Worm (Caenorhabditis elegans) whole organism, mixed stage, embryonic: ENCODE measurements around the gene ascc-1.

Source experiments
- bed-3 ChIP-seq: fragments of 200-800 bp; sonication (Bioruptor generic); optimal IDR thresholded peaks from 3 replicates; lab custom pipeline; 2018; ENCODE audit warnings: mild to moderate bottlenecking, missing genetic modification characterization, moderate library complexity, missing compliant biosample characterization
- ceh-83 ChIP-seq: fragments of 200-800 bp; sonication (Bioruptor generic); optimal IDR thresholded peaks from 2 replicates; lab custom pipeline; 2018; ENCODE audit warnings: mild to moderate bottlenecking, missing genetic modification characterization, missing compliant biosample characterization
- ces-1 ChIP-seq: fragments of 150-350 bp; optimal IDR thresholded peaks from 2 replicates; lab custom pipeline; 2014; ENCODE audit warnings: missing biosample characterization, missing genetic modification reagents, missing genetic modification characterization
- elt-1 ChIP-seq: sonication (generic microtip); optimal IDR thresholded peaks from 2 replicates; lab custom pipeline; 2017; ENCODE audit warnings: missing genetic modification characterization, mild to moderate bottlenecking, missing compliant biosample characterization, antibody characterized with exemption, moderate library complexity, borderline replicate concordance; ENCODE audit not compliant: insufficient read depth
- lin-13 ChIP-seq: fragments of 150-350 bp; optimal IDR thresholded peaks from 2 replicates; lab custom pipeline; 2014; ENCODE audit warnings: missing biosample characterization, missing genetic modification characterization
- lin-32 ChIP-seq: fragments of 200-800 bp; sonication (Bioruptor generic); optimal IDR thresholded peaks from 2 replicates; lab custom pipeline; 2018; ENCODE audit warnings: mild to moderate bottlenecking, missing genetic modification characterization, missing compliant biosample characterization
- lsy-2 ChIP-seq: fragments of 150-350 bp; optimal IDR thresholded peaks from 2 replicates; lab custom pipeline; 2014; ENCODE audit warnings: missing biosample characterization, missing genetic modification characterization
- mep-1 ChIP-seq: fragments of 150-350 bp; optimal IDR thresholded peaks from 2 replicates; lab custom pipeline; 2017; ENCODE audit warnings: missing biosample characterization, missing genetic modification reagents, missing genetic modification characterization, inconsistent platforms
- nhr-28 ChIP-seq: fragments of 150-350 bp; optimal IDR thresholded peaks from 2 replicates; lab custom pipeline; 2014; ENCODE audit warnings: missing biosample characterization, missing genetic modification characterization
- pha-4 ChIP-seq: fragments of 150-350 bp; optimal IDR thresholded peaks from 2 replicates; lab custom pipeline; 2018; ENCODE audit warnings: missing biosample characterization, missing genetic modification reagents, missing genetic modification characterization
- snpc-4 ChIP-seq: fragments of 150-350 bp; optimal IDR thresholded peaks from 2 replicates; lab custom pipeline; 2014; ENCODE audit warnings: missing biosample characterization, missing genetic modification characterization
- unc-39 ChIP-seq: fragments of 150-350 bp; optimal IDR thresholded peaks from 2 replicates; lab custom pipeline; 2014; ENCODE audit warnings: missing biosample characterization, missing genetic modification characterization
- unc-62 ChIP-seq: fragments of 150-350 bp; optimal IDR thresholded peaks from 2 replicates; lab custom pipeline; 2014; ENCODE audit warnings: missing biosample characterization, missing genetic modification reagents, missing genetic modification characterization
- ztf-11 ChIP-seq: fragments of 150-350 bp; optimal IDR thresholded peaks from 2 replicates; lab custom pipeline; 2014; ENCODE audit warnings: missing biosample characterization, missing genetic modification characterization

- TF ChIP-seq snpc-4 (tag; lab: Kevin White, UChicago) (no peak), lsy-2 (tag; lab: Kevin White, UChicago) (no peak), mep-1 (no peak), nhr-28 (tag; lab: Kevin White, UChicago) (no peak), ztf-11 (tag; lab: Kevin White, UChicago) (no peak), lin-13 (tag; lab: Kevin White, UChicago) (no peak), elt-1 (tag; lab: Kevin White, UChicago) (no peak), ceh-83 (GFP tag; lab: Kevin White, UChicago) (no peak), ces-1 (GFP tag; lab: Kevin White, UChicago) (no peak), pha-4 (tag; lab: Kevin White, UChicago) (no peak), bed-3 (GFP tag; lab: Kevin White, UChicago) (no peak), unc-39 (tag; lab: Kevin White, UChicago) (no peak), unc-62 (GFP tag; lab: Kevin White, UChicago) (no peak), lin-32 (GFP tag; lab: Kevin White, UChicago) (no peak)
Measured at ce11 chrII:84134-84533, 26.7 kb downstream of the ascc-1 start, which contains the start of gene C50D2.6.
